Fruit fly (Drosophila melanogaster) whole organism, pupa: ENCODE data around the gene loj.

ENCODE experiments used
- CG14655 ChIP-seq: fragments of 200-800 bp; sonication (Bioruptor generic); optimal IDR thresholded peaks from 3 replicates; lab custom pipeline; 2017; ENCODE audit warnings: mild to moderate bottlenecking, missing biosample characterization, missing genetic modification reagents, missing genetic modification characterization
- CG17806 ChIP-seq: fragments of 200-800 bp; sonication (Bioruptor generic); optimal IDR thresholded peaks from 2 replicates; lab custom pipeline; 2018; ENCODE audit warnings: missing biosample characterization, mild to moderate bottlenecking, missing genetic modification characterization, moderate library complexity
- CG32121 ChIP-seq: fragments of 200-800 bp; sonication (Bioruptor generic); IDR thresholded peaks from 2 replicates; pipeline ENCODE4 v1.3.6; 2022; ENCODE audit warnings: missing biosample characterization, missing genetic modification characterization
- CG4496 ChIP-seq: fragments of 200-800 bp; sonication (Bioruptor generic); IDR thresholded peaks from 3 replicates; pipeline ENCODE4 v1.3.6; 2022; ENCODE audit warnings: missing biosample characterization, missing genetic modification characterization
- EcR ChIP-seq: fragments of 200-800 bp; sonication (Bioruptor generic); optimal IDR thresholded peaks from 3 replicates; lab custom pipeline; 2019; ENCODE audit warnings: missing biosample characterization, missing genetic modification characterization, mild to moderate bottlenecking, moderate library complexity, missing genetic modification reagents
- Pif1B ChIP-seq: fragments of 200-800 bp; sonication (Bioruptor generic); optimal IDR thresholded peaks from 3 replicates; lab custom pipeline; 2016; ENCODE audit warnings: missing biosample characterization, missing genetic modification characterization
- gl ChIP-seq: fragments of 200-800 bp; sonication (Bioruptor generic); optimal IDR thresholded peaks from 2 replicates; lab custom pipeline; 2018; ENCODE audit warnings: missing biosample characterization, mild to moderate bottlenecking, missing genetic modification characterization

DNA sequence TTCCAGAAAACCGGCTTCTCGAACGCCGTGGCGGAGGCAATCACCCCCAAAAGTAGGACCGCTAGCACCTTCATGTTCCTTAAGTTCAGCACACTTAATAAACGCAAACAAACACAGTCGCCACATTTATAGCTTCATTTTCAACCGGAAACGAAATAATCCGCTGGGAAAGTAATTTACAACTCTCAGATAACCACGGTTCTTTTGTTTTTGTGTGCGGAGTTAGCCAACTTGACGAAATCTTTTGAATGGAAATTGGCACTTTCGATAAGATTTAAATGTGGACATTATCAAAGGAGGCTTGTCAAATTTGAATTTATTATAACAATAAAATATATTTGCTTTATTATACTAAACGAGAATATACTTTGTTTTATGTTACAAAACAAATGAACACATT is 40.4 kb upstream of the loj start, which contains the start of gene Jon65Ai:
- TF ChIP-seq EcR (GFP tag; lab: Kevin White, UChicago) (no peak), CG32121 (no peak), CG4496 (GFP tag; lab: Robert Waterston, UW) (no peak), gl (tag; lab: Kevin White, UChicago) (no peak), CG17806 (no peak), Pif1B (GFP tag; lab: Kevin White, UChicago) (no peak), CG14655 (no peak)
